Fruit fly (Drosophila melanogaster) whole organism: Measurements from ENCODE around the gene CG32269.

ENCODE experiments used
- CG8478 ChIP-seq: fragments of >200 bp; optimal IDR thresholded peaks from 2 replicates; lab custom pipeline; 2018; ENCODE audit warnings: inconsistent platforms
- Dll ChIP-seq: fragments of >200 bp; optimal IDR thresholded peaks from 2 replicates; lab custom pipeline; 2017
- psq ChIP-seq: fragments of >200 bp; optimal IDR thresholded peaks from 2 replicates; lab custom pipeline; 2017
- usp ChIP-seq: fragments of >200 bp; optimal IDR thresholded peaks from 2 replicates; lab custom pipeline; 2017; ENCODE audit warnings: missing biosample characterization, missing genetic modification characterization, mixed read lengths

DNA sequence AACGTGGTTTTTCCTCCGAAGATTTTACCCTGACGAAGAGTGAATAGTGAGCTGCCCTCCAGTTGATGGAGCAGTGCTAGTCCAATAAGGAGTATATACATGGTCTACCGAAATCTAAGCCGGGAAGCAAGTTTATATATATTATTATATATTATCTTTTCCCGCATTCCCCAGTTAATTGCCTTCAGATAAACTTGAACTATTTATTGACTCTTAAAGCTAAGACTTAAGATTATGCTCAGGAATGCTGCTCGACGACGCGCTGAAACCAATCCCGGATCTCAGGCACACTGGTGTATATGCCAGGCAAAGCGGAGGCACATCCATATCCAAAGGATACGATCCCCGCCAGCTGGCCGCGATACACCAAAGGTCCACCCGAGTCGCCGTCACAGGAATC is 3.4 kb downstream of the CG32269 start, which contains the start of gene CG32277:
- no peak for TF ChIP-seq psq (lab: Kevin White, UChicago)
- no peak for TF ChIP-seq usp (GFP tag; lab: Kevin White, UChicago)
- no peak for TF ChIP-seq CG8478
- TF ChIP-seq Dll (lab: Kevin White, UChicago), result no peak
